Worm (Caenorhabditis elegans): Measurements from ENCODE around the gene srz-100.

srz-100 gene

ce11 chrV:16779281-16779597 lies 47.5 kb downstream of the srz-100 start:
- TF ChIP-seq nhr-42 (GFP tag; IDR thresholded peaks at IDR 0.05) (no peak), unc-62 (GFP tag; optimal IDR thresholded peaks at IDR 0.05 in 1 of 2) (peak in 1 of 2 experiments; percentile 95), unc-62 (tag; optimal IDR thresholded peaks at IDR 0.05) (no peak), vab-7 (GFP tag; IDR thresholded peaks at IDR 0.05) (no peak), daf-12 (tag; optimal IDR thresholded peaks at IDR 0.05) (no peak)

- TF ChIP-seq dmd-6 (GFP tag; IDR thresholded peaks at IDR 0.05), result peak; percentile 2; the same call in 1 of the 2 replicates
- TF ChIP-seq unc-62 (GFP tag; optimal IDR thresholded peaks at IDR 0.05 in 1 of 2), result peak in 1 of 2 experiments; percentile 93
- no peak for TF ChIP-seq unc-62 (tag; optimal IDR thresholded peaks at IDR 0.05)
- no peak for TF ChIP-seq cey-2 (tag; optimal IDR thresholded peaks at IDR 0.05; ENCODE audit: borderline replicate concordance, insufficient read depth)
These were observed 48.3 kb downstream of the srz-100 start for ce11 chrV:16779971-16780370.

- TF ChIP-seq Y5F2A.4 (GFP tag; optimal IDR thresholded peaks at IDR 0.05) (no peak), hlh-11 (tag; optimal IDR thresholded peaks at IDR 0.05) (peak; percentile 36), nhr-11 (tag; optimal IDR thresholded peaks at IDR 0.05) (no peak), duxl-1 (tag; optimal IDR thresholded peaks at IDR 0.05; ENCODE audit: poor library complexity) (peak; percentile 33), nhr-28 (tag; optimal IDR thresholded peaks at IDR 0.05) (peak; percentile 52), zfp-3 (GFP tag; conservative IDR thresholded peaks at IDR 0.05) (0 out of 2 replicates have a peak, but pooled peaks have one; percentile 19), hlh-30 (tag; optimal IDR thresholded peaks at IDR 0.05; ENCODE audit: insufficient read depth) (peak; percentile 39)
These were observed 48.9 kb downstream of the srz-100 start for ce11 chrV:16780554-16780953.

- TF ChIP-seq aha-1 (tag) (peak; percentile 92), skn-1 (tag; optimal IDR thresholded peaks at IDR 0.05) (no peak)
These were observed 50.3 kb downstream of the srz-100 start for ce11 chrV:16781974-16782373.
